Fruit fly (Drosophila melanogaster): ENCODE data around the gene Task6.

The Task6 gene

DNA sequence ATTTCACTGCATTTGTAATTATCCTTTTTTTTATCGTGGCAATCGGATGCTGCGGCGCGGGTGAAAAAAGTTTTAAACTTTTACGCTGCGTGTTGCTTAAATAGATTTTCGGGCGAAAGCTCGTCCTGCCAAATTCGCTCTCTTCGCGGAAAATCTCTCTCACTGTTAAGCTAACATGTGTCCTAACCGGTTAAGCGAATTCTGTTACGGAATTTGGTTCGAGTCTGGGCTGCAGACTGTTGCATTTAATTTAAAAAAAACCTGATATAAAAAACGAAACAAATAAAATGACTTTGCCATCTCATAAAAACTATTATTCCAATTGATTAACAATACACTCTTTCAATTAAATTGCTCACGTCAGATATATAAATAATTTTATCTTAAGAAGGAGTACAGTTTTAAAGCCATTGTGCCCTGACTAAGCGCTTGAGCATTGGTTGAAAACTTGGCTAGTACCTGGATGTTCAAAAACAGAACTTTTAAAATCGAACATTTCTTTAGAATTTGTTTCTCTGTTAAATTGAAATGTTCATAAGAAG, at the start of gene Task6:
Gene Task6 (minus strand): TSS at position 51 of the 542 bp plus-strand sequence.
- TF ChIP-seq EcR (GFP tag; optimal IDR thresholded peaks at IDR 0.05) (no peak), usp (GFP tag; optimal IDR thresholded peaks at IDR 0.05) (no peak), psq (optimal IDR thresholded peaks at IDR 0.05) (no peak), pan (optimal IDR thresholded peaks at IDR 0.05) (no peak), Dll (optimal IDR thresholded peaks at IDR 0.05) (no peak), CG8478 (optimal IDR thresholded peaks at IDR 0.05) (no peak)

DNA sequence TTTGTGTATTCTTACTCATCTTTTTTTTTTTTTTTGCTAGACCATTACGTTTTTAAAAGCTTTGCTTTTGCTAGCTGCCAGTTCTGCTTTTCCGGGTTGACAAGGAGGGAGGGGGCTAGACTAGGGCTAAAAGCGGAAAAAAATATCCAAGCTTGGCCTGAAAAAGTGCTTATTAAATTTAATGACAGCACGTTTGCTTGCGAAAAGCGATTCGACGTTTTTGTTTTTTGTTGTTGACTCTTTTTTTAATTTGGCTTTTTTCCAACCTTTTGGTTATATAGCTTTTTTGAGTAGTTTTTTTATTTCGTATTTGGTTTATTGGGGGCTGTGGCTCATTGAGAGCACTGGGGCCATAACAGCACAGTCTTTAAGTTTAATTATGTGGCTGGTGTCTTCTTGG, 48.1 kb upstream of the Task6 start:
- TF ChIP-seq Dll (optimal IDR thresholded peaks at IDR 0.05) (no peak), usp (GFP tag; optimal IDR thresholded peaks at IDR 0.05) (no peak), psq (optimal IDR thresholded peaks at IDR 0.05) (no peak), EcR (GFP tag; optimal IDR thresholded peaks at IDR 0.05) (no peak), CG8478 (optimal IDR thresholded peaks at IDR 0.05) (no peak), pan (optimal IDR thresholded peaks at IDR 0.05) (no peak)

DNA sequence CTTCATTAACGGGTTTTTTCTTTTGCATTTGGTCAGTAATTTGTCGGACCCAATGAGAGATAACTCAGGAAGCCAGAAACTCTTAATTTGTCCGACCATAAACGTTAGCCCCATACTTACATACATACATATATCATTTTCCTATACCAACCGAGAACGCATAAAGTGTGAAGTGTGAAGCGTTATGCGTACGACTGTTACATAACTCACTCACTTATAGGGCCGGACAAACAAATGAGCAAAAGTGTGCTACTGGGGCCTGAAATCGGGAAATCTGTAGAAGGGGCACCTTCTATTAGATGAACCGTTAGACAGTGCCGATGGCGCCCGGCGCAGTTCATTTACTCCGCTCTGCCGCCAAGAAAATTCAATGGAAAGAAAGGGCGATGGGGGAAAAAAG, 47.7 kb upstream of the Task6 start:
- no peak for TF ChIP-seq psq (optimal IDR thresholded peaks at IDR 0.05)
- TF ChIP-seq CG8478 (optimal IDR thresholded peaks at IDR 0.05) = no peak
- no peak for TF ChIP-seq Dll (optimal IDR thresholded peaks at IDR 0.05)
- TF ChIP-seq pan (optimal IDR thresholded peaks at IDR 0.05) = no peak
- TF ChIP-seq EcR (GFP tag; optimal IDR thresholded peaks at IDR 0.05) = no peak
- TF ChIP-seq usp (GFP tag; optimal IDR thresholded peaks at IDR 0.05) = no peak

DNA sequence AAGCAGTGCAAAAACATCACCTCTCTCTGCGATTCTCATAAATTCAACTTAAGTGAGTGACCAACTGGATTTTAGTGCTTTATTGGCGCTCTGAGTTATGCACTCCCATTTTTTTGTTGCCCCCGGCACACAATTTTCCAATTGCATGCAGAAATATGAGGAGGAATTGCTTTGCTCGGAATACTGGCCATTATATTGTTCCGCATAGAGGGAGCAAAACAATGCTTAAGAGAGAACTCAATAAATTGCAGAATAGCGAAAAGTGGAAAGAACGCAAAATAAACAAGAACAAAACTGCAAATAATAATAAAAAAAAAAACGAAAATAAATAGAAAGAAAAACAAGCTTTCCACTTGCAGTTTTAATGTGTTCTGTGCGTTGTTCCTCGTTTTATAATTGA, 46.5 kb upstream of the Task6 start:
- no peak for TF ChIP-seq CG8478 (optimal IDR thresholded peaks at IDR 0.05)
- no peak for TF ChIP-seq psq (optimal IDR thresholded peaks at IDR 0.05)
- TF ChIP-seq pan (optimal IDR thresholded peaks at IDR 0.05) = no peak
- no peak for TF ChIP-seq usp (GFP tag; optimal IDR thresholded peaks at IDR 0.05)
- no peak for TF ChIP-seq EcR (GFP tag; optimal IDR thresholded peaks at IDR 0.05)
- no peak for TF ChIP-seq Dll (optimal IDR thresholded peaks at IDR 0.05)

- no peak for TF ChIP-seq pan (optimal IDR thresholded peaks at IDR 0.05)
- TF ChIP-seq usp (GFP tag; optimal IDR thresholded peaks at IDR 0.05) = no peak
- no peak for TF ChIP-seq psq (optimal IDR thresholded peaks at IDR 0.05)
- TF ChIP-seq EcR (GFP tag; optimal IDR thresholded peaks at IDR 0.05) = no peak
- TF ChIP-seq Dll (optimal IDR thresholded peaks at IDR 0.05) = no peak
- no peak for TF ChIP-seq CG8478 (optimal IDR thresholded peaks at IDR 0.05)
These were observed 44.7 kb upstream of the Task6 start for dm6 chr3R:13719053-13719452.

DNA sequence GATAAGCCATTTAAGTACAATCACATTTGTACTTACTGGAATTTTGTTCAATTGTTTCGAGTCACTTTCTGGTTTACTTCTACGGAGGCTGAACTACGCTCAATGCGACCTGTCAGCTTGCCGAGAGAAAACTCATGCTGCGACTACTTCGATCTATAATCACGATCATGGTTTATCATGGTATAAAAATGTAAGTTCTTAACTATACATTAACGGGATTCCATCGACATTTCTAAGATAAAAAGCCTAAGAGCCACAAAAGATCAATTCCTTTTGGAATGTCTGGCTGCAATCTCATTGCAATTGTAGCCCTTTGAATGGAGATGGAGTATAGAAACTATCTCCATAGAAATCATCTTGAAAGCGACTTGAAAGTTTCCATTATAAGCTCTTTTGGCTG, 43.7 kb upstream of the Task6 start, which contains the start of gene Ubc87F:
Gene Ubc87F (minus strand): TSS at position 101 of the 400 bp plus-strand sequence.
- no peak for TF ChIP-seq pan (optimal IDR thresholded peaks at IDR 0.05)
- TF ChIP-seq usp (GFP tag; optimal IDR thresholded peaks at IDR 0.05) = no peak
- no peak for TF ChIP-seq psq (optimal IDR thresholded peaks at IDR 0.05)
- no peak for TF ChIP-seq EcR (GFP tag; optimal IDR thresholded peaks at IDR 0.05)
- no peak for TF ChIP-seq Dll (optimal IDR thresholded peaks at IDR 0.05)
- TF ChIP-seq CG8478 (optimal IDR thresholded peaks at IDR 0.05) = no peak

dm6 chr3R:13716827-13717226, 42.5 kb upstream of the Task6 start:
- TF ChIP-seq pan (optimal IDR thresholded peaks at IDR 0.05) = no peak
- TF ChIP-seq Dll (optimal IDR thresholded peaks at IDR 0.05) = no peak
- no peak for TF ChIP-seq usp (GFP tag; optimal IDR thresholded peaks at IDR 0.05)
- no peak for TF ChIP-seq CG8478 (optimal IDR thresholded peaks at IDR 0.05)
- no peak for TF ChIP-seq psq (optimal IDR thresholded peaks at IDR 0.05)
- no peak for TF ChIP-seq EcR (GFP tag; optimal IDR thresholded peaks at IDR 0.05)

dm6 chr3R:13715674-13716454, 41.5 kb upstream of the Task6 start:
- no peak for TF ChIP-seq Dll (optimal IDR thresholded peaks at IDR 0.05)
- TF ChIP-seq pan (optimal IDR thresholded peaks at IDR 0.05) = no peak
- no peak for TF ChIP-seq EcR (GFP tag; optimal IDR thresholded peaks at IDR 0.05)
- TF ChIP-seq psq (optimal IDR thresholded peaks at IDR 0.05) = no peak
- no peak for TF ChIP-seq CG8478 (optimal IDR thresholded peaks at IDR 0.05)
- TF ChIP-seq usp (GFP tag; optimal IDR thresholded peaks at IDR 0.05) = no peak

DNA sequence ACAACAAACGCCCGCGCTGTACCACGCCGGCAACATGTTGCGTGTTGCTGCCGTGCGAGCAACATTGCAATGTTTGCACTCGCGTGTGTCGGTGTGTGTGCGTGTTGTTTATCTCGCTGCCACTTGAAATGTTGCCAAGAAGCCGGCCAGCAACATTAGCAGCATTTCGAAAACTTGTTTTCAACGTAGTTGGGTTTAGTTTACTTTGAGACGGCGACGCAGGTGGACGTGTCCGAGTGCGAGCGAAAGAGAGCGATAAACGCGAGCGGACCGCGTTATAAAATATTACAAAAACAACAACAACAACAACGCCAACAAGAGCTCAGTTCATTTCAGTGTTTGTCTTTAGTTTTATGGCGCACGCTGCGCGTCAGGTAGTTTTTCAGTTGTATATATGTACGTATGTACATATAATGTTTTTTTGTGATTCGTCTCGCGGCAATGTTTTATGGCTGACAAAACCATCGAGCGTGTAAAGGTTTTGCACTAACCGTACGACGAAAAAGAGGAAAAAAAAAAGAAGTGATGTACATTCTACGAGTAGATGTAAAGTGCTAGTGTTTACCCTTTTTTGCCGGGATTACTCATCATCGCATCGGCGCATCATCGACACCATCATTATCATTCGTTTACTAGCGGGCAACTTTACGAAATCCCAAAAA, 40.8 kb upstream of the Task6 start, which contains the start of gene kmr:
Gene kmr (plus strand): TSS at position 196 of the 662 bp plus-strand sequence.
- no peak for TF ChIP-seq CG8478 (optimal IDR thresholded peaks at IDR 0.05)
- no peak for TF ChIP-seq pan (optimal IDR thresholded peaks at IDR 0.05)
- TF ChIP-seq psq (optimal IDR thresholded peaks at IDR 0.05) = no peak
- no peak for TF ChIP-seq EcR (GFP tag; optimal IDR thresholded peaks at IDR 0.05)
- no peak for TF ChIP-seq usp (GFP tag; optimal IDR thresholded peaks at IDR 0.05)

DNA sequence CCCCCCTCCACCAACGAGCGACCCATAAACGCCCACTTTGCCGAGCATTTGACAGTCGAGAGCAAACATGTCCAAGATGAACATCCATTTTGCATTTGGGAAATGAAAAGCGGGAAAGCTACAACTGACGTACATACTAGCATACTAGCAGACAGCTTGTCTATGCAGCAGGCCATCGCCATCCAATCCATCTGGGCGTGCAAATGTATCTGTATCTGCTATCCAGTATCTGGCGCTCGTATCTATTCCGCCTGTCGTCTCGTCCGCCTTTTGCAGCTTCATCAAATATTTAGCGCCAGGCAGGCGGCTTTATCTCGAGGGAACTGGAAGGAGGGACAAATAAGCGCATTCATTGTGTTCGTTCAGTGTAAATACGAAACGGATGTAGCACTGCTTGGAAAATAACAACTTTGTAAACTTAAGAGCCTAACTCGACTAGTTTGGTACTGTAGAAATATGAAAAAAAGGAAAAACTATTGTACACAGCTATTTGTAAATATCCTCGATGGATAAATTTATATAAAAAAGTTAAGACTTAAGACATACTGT, 39.7 kb upstream of the Task6 start:
- TF ChIP-seq CG8478 (optimal IDR thresholded peaks at IDR 0.05) (no peak), EcR (GFP tag; optimal IDR thresholded peaks at IDR 0.05) (no peak), usp (GFP tag; optimal IDR thresholded peaks at IDR 0.05) (no peak), pan (optimal IDR thresholded peaks at IDR 0.05) (no peak), Dll (optimal IDR thresholded peaks at IDR 0.05) (no peak), psq (optimal IDR thresholded peaks at IDR 0.05) (no peak)

DNA sequence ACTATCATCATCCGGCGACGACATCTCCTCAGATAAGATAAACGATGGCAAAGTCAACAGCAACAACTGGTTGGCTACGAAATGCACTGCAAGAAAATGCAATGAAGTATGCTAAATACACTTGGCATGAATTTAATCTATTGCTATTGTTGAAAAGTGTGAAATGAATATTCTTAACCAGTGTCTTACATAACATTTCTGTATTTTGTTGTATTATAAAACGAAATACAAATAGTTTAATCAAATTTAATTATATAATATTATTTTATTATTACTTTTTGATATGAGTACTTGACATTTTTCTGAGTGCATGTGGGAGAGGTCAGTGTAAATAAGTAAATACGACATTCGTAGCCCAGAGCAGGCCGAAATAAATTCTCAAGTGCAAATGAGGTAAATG, 39.2 kb upstream of the Task6 start:
- TF ChIP-seq EcR (GFP tag; optimal IDR thresholded peaks at IDR 0.05) = no peak
- no peak for TF ChIP-seq usp (GFP tag; optimal IDR thresholded peaks at IDR 0.05)
- TF ChIP-seq pan (optimal IDR thresholded peaks at IDR 0.05) = no peak
- no peak for TF ChIP-seq Dll (optimal IDR thresholded peaks at IDR 0.05)
- TF ChIP-seq CG8478 (optimal IDR thresholded peaks at IDR 0.05) = no peak
- no peak for TF ChIP-seq psq (optimal IDR thresholded peaks at IDR 0.05)

Measured in whole organism.